Worm (Caenorhabditis elegans) whole organism, L4/young adult: ENCODE data around the gene fbxb-52.

Experiments used
- dao-5 ChIP-seq: sonication (generic microtip); optimal IDR thresholded peaks from 2 replicates; lab custom pipeline; 2016; ENCODE audit warnings: missing genotype, missing genetic modification characterization, moderate library complexity, missing compliant biosample characterization
- him-1 ChIP-seq: sonication (generic microtip); optimal IDR thresholded peaks from 2 replicates; lab custom pipeline; 2016; ENCODE audit warnings: missing genotype, missing genetic modification reagents, missing genetic modification characterization, missing compliant biosample characterization

DNA sequence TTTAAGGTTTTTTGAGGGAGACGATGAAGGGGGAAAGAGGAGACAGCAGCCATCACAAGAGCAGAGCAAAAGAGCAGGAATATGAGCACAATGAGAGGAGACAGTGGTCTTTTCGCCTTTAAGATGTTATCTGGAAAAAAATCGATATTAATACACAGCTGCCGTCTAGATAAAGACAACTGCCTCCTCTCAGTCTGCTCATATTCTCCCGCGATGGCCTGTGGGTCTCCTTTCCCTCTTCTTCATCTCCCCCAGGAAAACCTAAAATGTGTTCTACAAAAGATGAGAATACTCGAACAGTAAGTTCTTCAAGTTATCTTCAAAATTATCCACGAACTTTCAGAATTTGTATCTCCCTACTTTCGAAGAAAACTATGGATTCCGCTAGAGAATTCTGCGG, at the start of gene fbxb-52, which contains the start of gene fbxb-51:
- TF ChIP-seq him-1 (no peak), dao-5 (tag; lab: Kevin White, UChicago) (no peak)
